Worm (Caenorhabditis elegans) whole organism, late embryonic: ENCODE measurements around the gene srv-24.
"Not testable (repeated sequence)": the region's sequence is repeated elsewhere in the genome, so short reads cannot be mapped to it uniquely, and the experiment has no call there.

Source experiments
- K09A11.1 ChIP-seq: sonication (generic microtip); optimal IDR thresholded peaks from 2 replicates; lab custom pipeline; 2017; ENCODE audit warnings: antibody characterized with exemption, mild to moderate bottlenecking, missing genetic modification characterization, missing compliant biosample characterization; ENCODE audit not compliant: insufficient read depth
- T23F11.4 ChIP-seq: fragments of 200-800 bp; sonication (Bioruptor generic); optimal IDR thresholded peaks from 2 replicates; lab custom pipeline; 2018; ENCODE audit warnings: mild to moderate bottlenecking, missing genetic modification characterization, missing compliant biosample characterization
- ama-1 ChIP-seq: fragments of 150-350 bp; optimal IDR thresholded peaks from 2 replicates; lab custom pipeline; 2014
- ceh-19 ChIP-seq: fragments of 200-800 bp; sonication (Bioruptor generic); optimal IDR thresholded peaks from 2 replicates; lab custom pipeline; 2018; ENCODE audit warnings: mild to moderate bottlenecking, missing genetic modification characterization, missing compliant biosample characterization
- ceh-6 ChIP-seq: fragments of 200-800 bp; sonication (Bioruptor generic); optimal IDR thresholded peaks from 2 replicates; lab custom pipeline; 2018; ENCODE audit warnings: mild to moderate bottlenecking, missing genetic modification characterization, missing compliant biosample characterization
- che-1 ChIP-seq: sonication (generic microtip); optimal IDR thresholded peaks from 2 replicates; lab custom pipeline; 2016; ENCODE audit warnings: mild to moderate bottlenecking, missing genetic modification characterization, missing compliant biosample characterization
- dmd-4 ChIP-seq: sonication (generic microtip); optimal IDR thresholded peaks from 2 replicates; lab custom pipeline; 2016; ENCODE audit warnings: borderline replicate concordance, missing genetic modification characterization, missing compliant biosample characterization
- elt-2 ChIP-seq: sonication (generic microtip); optimal IDR thresholded peaks from 2 replicates; lab custom pipeline; 2016; ENCODE audit warnings: missing genetic modification reagents, missing genetic modification characterization, missing compliant biosample characterization
- ets-4 ChIP-seq: sonication (generic microtip); optimal IDR thresholded peaks from 2 replicates; lab custom pipeline; 2016; ENCODE audit warnings: missing genetic modification characterization, missing compliant biosample characterization
- eyg-1 ChIP-seq: sonication (generic microtip); optimal IDR thresholded peaks from 2 replicates; lab custom pipeline; 2016; ENCODE audit warnings: missing genotype, missing genetic modification characterization, missing compliant biosample characterization
- fax-1 ChIP-seq: sonication (generic microtip); optimal IDR thresholded peaks from 2 replicates; lab custom pipeline; 2016; ENCODE audit warnings: missing genotype, missing genetic modification characterization, missing compliant biosample characterization
- fkh-6 ChIP-seq: sonication (generic microtip); optimal IDR thresholded peaks from 2 replicates; lab custom pipeline; 2016; ENCODE audit warnings: missing genetic modification characterization, missing compliant biosample characterization
- gmeb-2 ChIP-seq: sonication (generic microtip); optimal IDR thresholded peaks from 2 replicates; lab custom pipeline; 2016; ENCODE audit warnings: missing genetic modification characterization, inconsistent platforms, missing compliant biosample characterization
- hlh-13 ChIP-seq: fragments of 200-800 bp; sonication (Bioruptor generic); optimal IDR thresholded peaks from 2 replicates; lab custom pipeline; 2018; ENCODE audit warnings: mild to moderate bottlenecking, missing genetic modification characterization, missing compliant biosample characterization
- hlh-6 ChIP-seq: sonication (generic microtip); optimal IDR thresholded peaks from 2 replicates; lab custom pipeline; 2016; ENCODE audit warnings: missing genotype, missing genetic modification characterization, missing compliant biosample characterization
- lin-11 ChIP-seq: fragments of 200-800 bp; sonication (Bioruptor generic); optimal IDR thresholded peaks from 2 replicates; lab custom pipeline; 2018; ENCODE audit warnings: mild to moderate bottlenecking, missing genetic modification characterization, missing compliant biosample characterization
- madf-2 ChIP-seq: sonication (generic microtip); optimal IDR thresholded peaks from 2 replicates; lab custom pipeline; 2017; ENCODE audit warnings: missing genetic modification characterization, missing compliant biosample characterization
- nfya-1 ChIP-seq: sonication (generic microtip); optimal IDR thresholded peaks from 2 replicates; lab custom pipeline; 2017; ENCODE audit warnings: missing genetic modification characterization, mild to moderate bottlenecking, missing compliant biosample characterization, antibody characterized with exemption, moderate library complexity
- nhr-11 ChIP-seq: fragments of 150-350 bp; optimal IDR thresholded peaks from 2 replicates; lab custom pipeline; 2014; ENCODE audit warnings: missing biosample characterization, missing genetic modification characterization
- nhr-232 ChIP-seq: sonication (generic microtip); optimal IDR thresholded peaks from 2 replicates; lab custom pipeline; 2016; ENCODE audit warnings: missing genetic modification characterization, missing compliant biosample characterization
- npax-4 ChIP-seq: sonication (generic microtip); optimal IDR thresholded peaks from 2 replicates; lab custom pipeline; 2016; ENCODE audit warnings: missing genetic modification characterization, missing compliant biosample characterization
- odd-2 ChIP-seq: sonication (generic microtip); optimal IDR thresholded peaks from 2 replicates; lab custom pipeline; 2017; ENCODE audit warnings: antibody characterized with exemption, mild to moderate bottlenecking, missing genetic modification characterization, missing compliant biosample characterization
- pag-3 ChIP-seq: sonication (generic microtip); optimal IDR thresholded peaks from 2 replicates; lab custom pipeline; 2016; ENCODE audit warnings: missing compliant biosample characterization, missing genetic modification characterization, borderline replicate concordance
- pat-9 ChIP-seq: fragments of 200-800 bp; sonication (Bioruptor generic); optimal IDR thresholded peaks from 2 replicates; lab custom pipeline; 2018; ENCODE audit warnings: mild to moderate bottlenecking, missing genetic modification characterization, moderate library complexity, missing compliant biosample characterization
- pros-1 ChIP-seq: fragments of 150-350 bp; optimal IDR thresholded peaks from 2 replicates; lab custom pipeline; 2014; ENCODE audit warnings: missing biosample characterization, missing genetic modification reagents, missing genetic modification characterization
- rnt-1 ChIP-seq: sonication (generic microtip); optimal IDR thresholded peaks from 2 replicates; lab custom pipeline; 2016; ENCODE audit warnings: missing genetic modification characterization, missing compliant biosample characterization
- sox-2 ChIP-seq: fragments of 200-800 bp; sonication (Bioruptor generic); IDR thresholded peaks from 2 replicates; pipeline ENCODE4 v1.3.6; 2022; ENCODE audit warnings: missing genetic modification reagents, missing genetic modification characterization, missing compliant biosample characterization
- sox-4 ChIP-seq: sonication (generic microtip); optimal IDR thresholded peaks from 2 replicates; lab custom pipeline; 2017; ENCODE audit warnings: mild to moderate bottlenecking, missing genetic modification characterization, inconsistent platforms, missing compliant biosample characterization
- tbx-2 ChIP-seq: sonication (generic microtip); optimal IDR thresholded peaks from 2 replicates; lab custom pipeline; 2016; ENCODE audit warnings: missing genetic modification characterization, missing compliant biosample characterization
- unc-3 ChIP-seq, 2 experiments: fragments of 200-800 bp in 1 of 2; sonication (Bioruptor generic) in 1 of 2; sonication (generic microtip) in 1 of 2; conservative IDR thresholded peaks in 1 of 2; optimal IDR thresholded peaks in 1 of 2; 2 replicates each; pipeline versions ENCODE4 v1.3.6 to Lab custom; 2016 to 2022; ENCODE audit warnings: missing compliant biosample characterization in 2 of 2, missing genetic modification characterization in 2 of 2, missing genetic modification reagents in 1 of 2
- unc-55 ChIP-seq: sonication (generic microtip); optimal IDR thresholded peaks from 2 replicates; lab custom pipeline; 2017; ENCODE audit warnings: missing biosample characterization, missing genetic modification reagents, missing genetic modification characterization
- unc-86 ChIP-seq: sonication (generic microtip); optimal IDR thresholded peaks from 2 replicates; lab custom pipeline; 2016; ENCODE audit warnings: missing genetic modification characterization, missing compliant biosample characterization
- ztf-16 ChIP-seq: sonication (generic microtip); optimal IDR thresholded peaks from 2 replicates; lab custom pipeline; 2017; ENCODE audit warnings: missing genetic modification characterization, missing compliant biosample characterization

The srv-24 gene

DNA sequence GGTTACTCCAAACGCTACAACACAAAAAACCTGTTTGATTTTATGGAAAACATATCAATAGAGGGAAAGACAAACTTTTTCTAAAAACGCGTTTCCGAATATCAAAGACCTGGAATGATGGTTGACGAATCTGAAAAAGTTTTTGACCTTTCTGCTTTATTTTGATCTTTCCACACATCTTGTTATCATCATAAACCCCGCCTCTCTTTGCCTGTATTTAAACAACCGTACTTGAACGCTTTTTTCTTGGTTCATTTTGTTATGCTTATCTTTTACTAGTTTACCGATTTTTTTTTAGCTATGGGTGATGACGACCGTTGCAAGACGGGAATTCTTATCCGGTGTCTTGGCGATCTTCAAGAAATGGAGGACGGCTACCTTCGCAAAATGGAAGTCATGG, 37.6 kb downstream of the srv-24 start, which contains the start of gene T13A10.2:
Gene T13A10.2 (plus strand): TSS at position 301 of the 400 bp plus-strand sequence.
- not testable (repeated sequence) for TF ChIP-seq fkh-6 (tag; lab: Kevin White, UChicago); pat-9 (tag; lab: Kevin White, UChicago); ets-4

DNA sequence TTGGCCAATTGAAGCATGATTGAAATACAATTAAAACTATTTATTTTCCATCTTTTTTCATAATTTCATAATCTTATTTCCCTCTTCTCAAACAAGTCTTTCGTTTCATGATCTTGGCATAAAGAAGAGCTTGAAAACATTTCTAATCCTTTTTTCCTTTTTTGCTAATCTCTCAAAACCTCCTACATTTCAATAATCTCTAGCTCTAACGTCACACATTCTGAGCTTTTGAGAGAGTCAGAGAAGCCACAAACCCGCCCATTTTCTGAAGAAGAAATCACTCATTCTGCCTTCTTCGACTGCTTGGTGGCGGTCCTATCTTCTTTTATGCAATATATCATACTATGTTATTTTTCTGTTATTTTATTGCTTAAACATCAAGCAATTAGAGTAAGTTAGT, 41.0 kb downstream of the srv-24 start, which contains the start of gene F58F9.1:
Gene F58F9.1 (plus strand): TSS at position 251 of the 400 bp plus-strand sequence.
- no peak for TF ChIP-seq rnt-1 (tag; lab: Kevin White, UChicago)
- no peak for TF ChIP-seq hlh-6
- TF ChIP-seq odd-2: no peak
- TF ChIP-seq dmd-4 (tag; lab: Kevin White, UChicago): no peak
- no peak for TF ChIP-seq pros-1 (tag; lab: Kevin White, UChicago)
- TF ChIP-seq tbx-2 (tag; lab: Kevin White, UChicago): no peak
- no peak for TF ChIP-seq che-1
- no peak for TF ChIP-seq ceh-6
- TF ChIP-seq eyg-1: no peak
- no peak for TF ChIP-seq ztf-16
- TF ChIP-seq fax-1 (tag; lab: Kevin White, UChicago): no peak
- TF ChIP-seq nhr-232 (tag; lab: Kevin White, UChicago): no peak
- no peak for TF ChIP-seq ama-1 (lab: Kevin White, UChicago)
- no peak for TF ChIP-seq unc-3 (GFP tag; conservative IDR thresholded peaks at IDR 0.05; lab: Robert Waterston, UW)
- no peak for TF ChIP-seq unc-3 (tag; optimal IDR thresholded peaks at IDR 0.05; lab: Kevin White, UChicago)

DNA sequence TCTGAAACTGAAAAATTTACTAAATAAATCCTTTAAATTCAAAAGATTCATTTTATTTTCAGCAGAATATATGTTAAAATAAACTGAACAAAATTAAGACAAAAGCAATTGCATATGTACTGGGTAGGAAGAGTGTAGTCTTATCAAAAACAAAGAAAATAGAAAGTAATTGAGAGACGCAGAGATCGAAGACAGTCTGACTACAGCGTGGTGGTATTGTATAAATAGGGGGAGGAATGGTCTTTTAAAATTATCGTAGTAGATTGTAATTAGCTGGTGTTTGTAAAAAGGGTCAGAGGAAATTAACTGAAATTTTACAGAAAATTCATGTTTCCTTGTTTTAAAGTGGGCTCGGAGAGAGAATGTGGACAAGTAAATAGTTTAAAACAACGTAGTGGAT, 42.2 kb downstream of the srv-24 start, which contains the start of gene acox-3:
Gene acox-3 (minus strand): TSS at position 7 of the 400 bp plus-strand sequence.
- TF ChIP-seq elt-2 (tag; lab: Kevin White, UChicago) (peak; percentile 22), unc-3 (GFP tag; conservative IDR thresholded peaks at IDR 0.05; lab: Robert Waterston, UW) (no peak), unc-3 (tag; optimal IDR thresholded peaks at IDR 0.05; lab: Kevin White, UChicago) (no peak)

DNA sequence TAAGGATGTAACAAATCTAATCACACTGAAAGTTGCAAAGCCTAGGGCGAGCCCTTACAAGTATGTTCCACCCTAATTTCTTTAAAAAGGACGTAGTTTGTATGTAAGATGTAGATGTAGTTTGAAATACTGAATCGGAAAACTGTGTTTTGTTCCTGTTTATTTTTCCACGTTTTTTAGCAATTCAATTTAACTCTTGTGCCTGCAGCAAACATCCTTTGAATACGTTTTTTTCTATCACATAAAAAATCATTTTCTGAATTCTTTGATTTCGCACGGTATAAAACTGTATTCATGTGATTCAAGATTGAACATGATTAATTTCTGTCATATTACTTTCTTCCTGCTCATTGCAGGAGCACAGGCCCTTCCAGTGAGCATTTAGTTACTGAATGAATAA, 50.6 kb downstream of the srv-24 start, which contains the start of gene F58F9.9:
Gene F58F9.9 (plus strand): TSS at position 301 of the 400 bp plus-strand sequence.
- TF ChIP-seq odd-2 (no peak), pag-3 (tag; lab: Kevin White, UChicago) (no peak), npax-4 (tag; lab: Kevin White, UChicago) (no peak), sox-4 (tag; lab: Kevin White, UChicago) (no peak), lin-11 (tag; lab: Kevin White, UChicago) (no peak), K09A11.1 (tag; lab: Kevin White, UChicago) (no peak), gmeb-2 (tag; lab: Kevin White, UChicago) (no peak), hlh-13 (GFP tag; lab: Kevin White, UChicago) (no peak), T23F11.4 (GFP tag; lab: Kevin White, UChicago) (no peak), sox-2 (GFP tag; lab: Robert Waterston, UW) (no peak), ceh-6 (no peak), unc-55 (no peak), nfya-1 (tag; lab: Kevin White, UChicago) (no peak), madf-2 (tag; lab: Kevin White, UChicago) (no peak), ceh-19 (no peak), unc-86 (no peak), nhr-11 (no peak)
